Fruit fly (Drosophila melanogaster): Measurements from ENCODE around the gene gudu.

gudu gene

dm6 chr2L:7386555-7387420 is 1.5 kb upstream of the gudu start (continued):
- no peak for TF ChIP-seq bigmax (GFP tag; optimal IDR thresholded peaks at IDR 0.05)
- no peak for TF ChIP-seq prd (optimal IDR thresholded peaks at IDR 0.05)
- TF ChIP-seq prd (GFP tag; IDR thresholded peaks at IDR 0.05) = no peak
- no peak for TF ChIP-seq C15 (GFP tag; IDR thresholded peaks at IDR 0.05)
- no peak for TF ChIP-seq lola (GFP tag; optimal IDR thresholded peaks at IDR 0.05)
- TF ChIP-seq CG34422 (GFP tag; IDR thresholded peaks at IDR 0.05) = 0 out of 3 replicates have a peak, but pooled peaks have one; percentile 26
- no peak for TF ChIP-seq CG43689 (GFP tag; IDR thresholded peaks at IDR 0.05)
- TF ChIP-seq ATbp (GFP tag; optimal IDR thresholded peaks at IDR 0.05) = peak; percentile 58
- TF ChIP-seq D (optimal IDR thresholded peaks at IDR 0.05) = no peak
- TF ChIP-seq D (GFP tag; optimal IDR thresholded peaks at IDR 0.05) = no peak
- no peak for TF ChIP-seq CG17612 (GFP tag; IDR thresholded peaks at IDR 0.05)
- no peak for TF ChIP-seq rib (GFP tag; IDR thresholded peaks at IDR 0.05)
- no peak for TF ChIP-seq CG14860 (GFP tag; IDR thresholded peaks at IDR 0.05; ENCODE audit: partially characterized antibody)
- no peak for TF ChIP-seq seq (GFP tag; IDR thresholded peaks at IDR 0.05)
- TF ChIP-seq Ssrp (tag; optimal IDR thresholded peaks at IDR 0.05) = no peak
- no peak for TF ChIP-seq phol (tag; optimal IDR thresholded peaks at IDR 0.05)
- peak; percentile 17 for TF ChIP-seq CG18599 (GFP tag; optimal IDR thresholded peaks at IDR 0.05)
- TF ChIP-seq cwo (GFP tag; optimal IDR thresholded peaks at IDR 0.05) = no peak
- no peak for TF ChIP-seq gsb (GFP tag; IDR thresholded peaks at IDR 0.05)
- TF ChIP-seq hb (GFP tag; IDR thresholded peaks at IDR 0.05; ENCODE audit: partially characterized antibody) = no peak
- peak; percentile 35 for TF ChIP-seq Asciz (GFP tag; optimal IDR thresholded peaks at IDR 0.05)
- no peak for TF ChIP-seq CG15601 (tag; optimal IDR thresholded peaks at IDR 0.05)
- TF ChIP-seq CG18764 (GFP tag; optimal IDR thresholded peaks at IDR 0.05) = no peak

dm6 chr2L:7395813-7396212 is 7.5 kb downstream of the gudu start:
- TF ChIP-seq Hr3 (GFP tag; optimal IDR thresholded peaks at IDR 0.05) (peak; percentile 48), abd-A (tag; optimal IDR thresholded peaks at IDR 0.05) (no peak), al (GFP tag; IDR thresholded peaks at IDR 0.05) (0 out of 2 replicates have a peak, but pooled peaks have one; percentile 32), phol (tag; optimal IDR thresholded peaks at IDR 0.05) (peak; percentile 63), eve (GFP tag; optimal IDR thresholded peaks at IDR 0.05) (peak in 1 of 2 experiments; percentile 42), tap (tag; optimal IDR thresholded peaks at IDR 0.05) (peak; percentile 63), CG12104 (GFP tag; optimal IDR thresholded peaks at IDR 0.05) (peak; percentile 44), otp (GFP tag; IDR thresholded peaks at IDR 0.05) (no peak), CG14441 (GFP tag; IDR thresholded peaks at IDR 0.05) (peak; percentile 45), dpn (GFP tag; optimal IDR thresholded peaks at IDR 0.05) (peak in 1 of 2 experiments; percentile 44), CG10654 (GFP tag; optimal IDR thresholded peaks at IDR 0.05) (peak; percentile 7), CG18619 (GFP tag; optimal IDR thresholded peaks at IDR 0.05) (peak; percentile 37), tio (GFP tag; optimal IDR thresholded peaks at IDR 0.05) (peak; percentile 7), CG1602 (GFP tag; optimal IDR thresholded peaks at IDR 0.05) (peak; percentile 3), Rfx (GFP tag; IDR thresholded peaks at IDR 0.05) (peak; percentile 71), sna (GFP tag; IDR thresholded peaks at IDR 0.05; ENCODE audit: partially characterized antibody) (no peak), gsb (GFP tag; IDR thresholded peaks at IDR 0.05) (0 out of 2 replicates have a peak, but pooled peaks have one; percentile 43), sisA (GFP tag; IDR thresholded peaks at IDR 0.05) (peak; percentile 52; the same call in 1 of the 2 replicates), CG9727 (GFP tag; optimal IDR thresholded peaks at IDR 0.05) (peak; percentile 67), Six4 (GFP tag; optimal IDR thresholded peaks at IDR 0.05) (peak; percentile 6), Xbp1 (GFP tag; optimal IDR thresholded peaks at IDR 0.05) (peak; percentile 48), scrt (GFP tag; optimal IDR thresholded peaks at IDR 0.05) (peak; percentile 17), PHDP (tag; optimal IDR thresholded peaks at IDR 0.05) (peak; percentile 75), toy (GFP tag; IDR thresholded peaks at IDR 0.05) (no peak), CG17829 (tag; optimal IDR thresholded peaks at IDR 0.05) (peak; percentile 41), E2f2 (GFP tag; IDR thresholded peaks at IDR 0.05) (peak; percentile 33; the same call in 1 of the 2 replicates), Meics (GFP tag; optimal IDR thresholded peaks at IDR 0.05) (peak; percentile 66), CG16815 (GFP tag; optimal IDR thresholded peaks at IDR 0.05) (peak; percentile 0)

Measured in whole organism, embryonic.